Fruit fly (Drosophila melanogaster): ENCODE results near the gene Nepl13.

DNA sequence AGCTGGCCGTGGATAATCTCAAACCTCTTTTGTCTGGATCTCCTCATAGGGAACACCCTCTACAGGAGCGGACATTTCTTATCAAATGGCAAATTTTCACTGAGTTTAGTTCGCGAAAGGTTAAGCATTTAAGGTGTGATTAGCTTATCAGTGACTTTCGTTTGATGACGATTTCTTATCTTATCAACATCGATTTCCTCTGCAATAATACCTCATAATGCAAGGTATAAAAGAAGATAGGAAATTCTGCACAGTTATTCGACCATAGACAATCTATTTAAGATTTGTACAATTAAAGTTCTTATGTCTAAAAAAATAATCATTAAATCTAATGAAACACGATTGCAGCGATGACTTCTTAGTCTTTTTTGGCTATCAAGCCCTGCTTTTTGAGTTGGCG lies 27.1 kb downstream of the Nepl13 start, which contains the start of gene Takl2:
- TF ChIP-seq ttk (optimal IDR thresholded peaks at IDR 0.05) (no peak), Sin3A (optimal IDR thresholded peaks at IDR 0.05) (no peak), insv (optimal IDR thresholded peaks at IDR 0.05) (no peak), psq (optimal IDR thresholded peaks at IDR 0.05) (no peak), Myc (optimal IDR thresholded peaks at IDR 0.05) (no peak)
